Fruit fly (Drosophila melanogaster) whole organism, embryonic: ENCODE measurements around the gene Pop4.

Experiments
- Antp ChIP-seq: fragments of 200-800 bp; sonication (Bioruptor generic); optimal IDR thresholded peaks from 3 replicates; lab custom pipeline; 2016; ENCODE audit warnings: missing biosample characterization, missing genetic modification characterization
- Bgb ChIP-seq: fragments of 200-800 bp; sonication (Bioruptor generic); IDR thresholded peaks from 2 replicates; pipeline ENCODE4 v1.3.6; 2022; ENCODE audit warnings: missing biosample characterization, missing genetic modification characterization; ENCODE audit not compliant: partially characterized antibody
- BtbVII ChIP-seq: fragments of 200-800 bp; sonication (Bioruptor generic); optimal IDR thresholded peaks from 3 replicates; lab custom pipeline; 2017; ENCODE audit warnings: missing biosample characterization, mild to moderate bottlenecking, missing genetic modification characterization
- CG12659 ChIP-seq: fragments of 200-800 bp; sonication (Bioruptor generic); optimal IDR thresholded peaks from 3 replicates; lab custom pipeline; 2017; ENCODE audit warnings: mild to moderate bottlenecking, missing biosample characterization, missing genetic modification reagents, missing genetic modification characterization
- CG13287 ChIP-seq: fragments of 200-800 bp; sonication (Bioruptor generic); IDR thresholded peaks from 2 replicates; pipeline ENCODE4 v1.3.6; 2022; ENCODE audit warnings: missing biosample characterization, missing genetic modification characterization; ENCODE audit not compliant: partially characterized antibody
- CG13624 ChIP-seq: fragments of 200-800 bp; sonication (Bioruptor generic); optimal IDR thresholded peaks from 2 replicates; lab custom pipeline; 2016; ENCODE audit warnings: missing biosample characterization, missing genetic modification characterization
- CG14667 ChIP-seq: fragments of 200-800 bp; sonication (Bioruptor generic); IDR thresholded peaks from 2 replicates; pipeline ENCODE4 v1.3.6; 2022; ENCODE audit warnings: missing biosample characterization, missing genetic modification characterization
- CG14860 ChIP-seq: fragments of 200-800 bp; sonication (Bioruptor generic); IDR thresholded peaks from 3 replicates; pipeline ENCODE4 v1.3.6; 2022; ENCODE audit warnings: missing biosample characterization, missing genetic modification characterization; ENCODE audit not compliant: partially characterized antibody
- CG16813 ChIP-seq: fragments of 200-800 bp; sonication (Bioruptor generic); IDR thresholded peaks from 3 replicates; pipeline ENCODE4 v1.3.6; 2022; ENCODE audit warnings: missing biosample characterization, missing genetic modification characterization; ENCODE audit not compliant: partially characterized antibody
- CG2116 ChIP-seq: fragments of 200-800 bp; sonication (Bioruptor generic); optimal IDR thresholded peaks from 3 replicates; lab custom pipeline; 2018; ENCODE audit warnings: missing biosample characterization, mild to moderate bottlenecking, missing genetic modification characterization
- CG2129 ChIP-seq: fragments of 200-800 bp; sonication (Bioruptor generic); IDR thresholded peaks from 2 replicates; pipeline ENCODE4 v1.3.6; 2022; ENCODE audit warnings: missing biosample characterization, missing genetic modification characterization; ENCODE audit not compliant: partially characterized antibody
- CG6791 ChIP-seq: fragments of 200-800 bp; sonication (Bioruptor generic); IDR thresholded peaks from 3 replicates; pipeline ENCODE4 v1.3.6; 2022; ENCODE audit warnings: missing biosample characterization, missing genetic modification characterization; ENCODE audit not compliant: partially characterized antibody
- CG7372 ChIP-seq: fragments of 200-800 bp; sonication (Bioruptor generic); IDR thresholded peaks from 2 replicates; pipeline ENCODE4 v1.3.6; 2022; ENCODE audit warnings: missing biosample characterization, missing genetic modification characterization
- CG7963 ChIP-seq: fragments of 200-800 bp; sonication (Bioruptor generic); IDR thresholded peaks from 3 replicates; pipeline ENCODE4 v1.3.6; 2022; ENCODE audit warnings: missing biosample characterization, missing genetic modification characterization; ENCODE audit not compliant: partially characterized antibody
- CG8089 ChIP-seq: fragments of 200-800 bp; sonication (Bioruptor generic); optimal IDR thresholded peaks from 3 replicates; lab custom pipeline; 2016; ENCODE audit warnings: missing biosample characterization, missing genetic modification characterization
- D ChIP-seq, 2 experiments: fragments of 200-800 bp in 1 of 2; fragments of >200 bp in 1 of 2; sonication (Bioruptor generic) in 1 of 2; optimal IDR thresholded peaks; 2 replicates in 1 of 2; 3 replicates in 1 of 2; lab custom pipeline; 2017; ENCODE audit warnings: mild to moderate bottlenecking in 1 of 2, missing biosample characterization in 1 of 2, missing genetic modification characterization in 1 of 2, missing genetic modification reagents in 1 of 2
- Doc2 ChIP-seq: fragments of 200-800 bp; sonication (Bioruptor generic); IDR thresholded peaks from 2 replicates; pipeline ENCODE4 v1.3.6; 2022; ENCODE audit warnings: missing biosample characterization, missing genetic modification characterization
- Dref ChIP-seq: fragments of 200-800 bp; sonication (Bioruptor generic); IDR thresholded peaks from 2 replicates; pipeline ENCODE4 v1.3.6; 2022; ENCODE audit warnings: missing biosample characterization, missing genetic modification characterization
- Ets97D ChIP-seq: fragments of 200-800 bp; sonication (Bioruptor generic); optimal IDR thresholded peaks from 3 replicates; lab custom pipeline; 2016; ENCODE audit warnings: missing biosample characterization, missing genetic modification characterization
- Fer1 ChIP-seq: fragments of 200-800 bp; sonication (Bioruptor generic); optimal IDR thresholded peaks from 2 replicates; lab custom pipeline; 2017; ENCODE audit warnings: missing biosample characterization, mild to moderate bottlenecking, missing genetic modification characterization
- H2.0 ChIP-seq: fragments of 200-800 bp; sonication (Bioruptor generic); IDR thresholded peaks from 2 replicates; pipeline ENCODE4 v1.3.6; 2022; ENCODE audit warnings: missing biosample characterization, missing genetic modification characterization
- HLH54F ChIP-seq: fragments of 200-800 bp; sonication (Bioruptor generic); optimal IDR thresholded peaks from 3 replicates; lab custom pipeline; 2016; ENCODE audit warnings: missing biosample characterization, missing genetic modification characterization
- MBD-R2 ChIP-seq: fragments of 200-800 bp; sonication (Bioruptor generic); IDR thresholded peaks from 2 replicates; pipeline ENCODE4 v1.3.6; 2022; ENCODE audit warnings: missing biosample characterization, missing genetic modification characterization
- Nf-YC ChIP-seq: fragments of 200-800 bp; optimal IDR thresholded peaks from 3 replicates; lab custom pipeline; 2019; ENCODE audit warnings: missing biosample characterization, mild to moderate bottlenecking, missing genetic modification characterization, moderate library complexity
- Opbp ChIP-seq: fragments of 200-800 bp; sonication (Bioruptor generic); IDR thresholded peaks from 3 replicates; pipeline ENCODE4 v1.3.6; 2022; ENCODE audit warnings: missing biosample characterization, missing genetic modification characterization; ENCODE audit not compliant: partially characterized antibody
- Ravus ChIP-seq: fragments of 200-800 bp; sonication (Bioruptor generic); IDR thresholded peaks from 2 replicates; pipeline ENCODE4 v1.3.6; 2022; ENCODE audit warnings: missing biosample characterization, missing genetic modification characterization
- Scr ChIP-seq: fragments of 200-800 bp; sonication (Bioruptor generic); IDR thresholded peaks from 2 replicates; pipeline ENCODE4 v1.3.6; 2022; ENCODE audit warnings: missing biosample characterization, missing genetic modification characterization; ENCODE audit not compliant: partially characterized antibody
- Sry-δ ChIP-seq: fragments of 200-800 bp; sonication (Bioruptor generic); optimal IDR thresholded peaks from 2 replicates; lab custom pipeline; 2016; ENCODE audit warnings: missing biosample characterization, missing genetic modification characterization
- bbx ChIP-seq: fragments of 200-800 bp; sonication (Bioruptor generic); IDR thresholded peaks from 2 replicates; pipeline ENCODE4 v1.3.6; 2022; ENCODE audit warnings: missing biosample characterization, missing genetic modification characterization; ENCODE audit not compliant: partially characterized antibody
- dimm ChIP-seq: fragments of 200-800 bp; sonication (Bioruptor generic); IDR thresholded peaks from 2 replicates; pipeline ENCODE4 v1.3.6; 2022; ENCODE audit warnings: missing biosample characterization, missing genetic modification characterization
- dmrt11E ChIP-seq: fragments of 200-800 bp; sonication (Bioruptor generic); optimal IDR thresholded peaks from 3 replicates; lab custom pipeline; 2018; ENCODE audit warnings: missing biosample characterization, mild to moderate bottlenecking, missing genetic modification characterization, moderate library complexity
- dysf ChIP-seq: fragments of 200-800 bp; sonication (Bioruptor generic); IDR thresholded peaks from 3 replicates; pipeline ENCODE4 v1.3.6; 2022; ENCODE audit warnings: missing biosample characterization, missing genetic modification characterization
- hbn ChIP-seq: fragments of 200-800 bp; sonication (Bioruptor generic); IDR thresholded peaks from 2 replicates; pipeline ENCODE4 v1.3.6; 2022; ENCODE audit warnings: missing biosample characterization, missing genetic modification characterization; ENCODE audit not compliant: partially characterized antibody
- inv ChIP-seq: fragments of 200-800 bp; sonication (Bioruptor generic); IDR thresholded peaks from 2 replicates; pipeline ENCODE4 v1.3.6; 2022; ENCODE audit warnings: missing biosample characterization, missing genetic modification characterization; ENCODE audit not compliant: partially characterized antibody
- kah ChIP-seq: fragments of 200-800 bp; sonication (Bioruptor generic); optimal IDR thresholded peaks from 2 replicates; lab custom pipeline; 2018; ENCODE audit warnings: missing biosample characterization, mild to moderate bottlenecking, missing genetic modification characterization
- ken ChIP-seq: fragments of 200-800 bp; sonication (Bioruptor generic); IDR thresholded peaks from 3 replicates; pipeline ENCODE4 v1.3.6; 2022; ENCODE audit warnings: missing biosample characterization, missing genetic modification characterization
- klu ChIP-seq: fragments of 200-800 bp; sonication (Bioruptor generic); IDR thresholded peaks from 2 replicates; pipeline ENCODE4 v1.3.6; 2022; ENCODE audit warnings: missing biosample characterization, missing genetic modification characterization
- lbe ChIP-seq: fragments of 200-800 bp; sonication (Bioruptor generic); optimal IDR thresholded peaks from 2 replicates; lab custom pipeline; 2016; ENCODE audit warnings: missing biosample characterization, mild to moderate bottlenecking, missing genetic modification characterization
- mld ChIP-seq: fragments of 200-800 bp; sonication (Bioruptor generic); IDR thresholded peaks from 3 replicates; pipeline ENCODE4 v1.3.6; 2022; ENCODE audit warnings: missing biosample characterization, missing genetic modification characterization; ENCODE audit not compliant: partially characterized antibody
- nerfin-2 ChIP-seq: fragments of 200-800 bp; sonication (Bioruptor generic); IDR thresholded peaks from 2 replicates; pipeline ENCODE4 v1.3.6; 2022; ENCODE audit warnings: missing biosample characterization, missing genetic modification characterization; ENCODE audit not compliant: partially characterized antibody
- phol ChIP-seq: fragments of 200-800 bp; sonication (Bioruptor generic); optimal IDR thresholded peaks from 3 replicates; lab custom pipeline; 2018; ENCODE audit warnings: missing biosample characterization, mild to moderate bottlenecking, missing genetic modification characterization, moderate library complexity
- pzg ChIP-seq: fragments of 200-800 bp; sonication (Bioruptor generic); optimal IDR thresholded peaks from 3 replicates; lab custom pipeline; 2018; ENCODE audit warnings: missing biosample characterization, mild to moderate bottlenecking, missing genetic modification characterization, moderate library complexity
- ranshi ChIP-seq: fragments of 200-800 bp; sonication (Bioruptor generic); IDR thresholded peaks from 2 replicates; pipeline ENCODE4 v1.3.6; 2022; ENCODE audit warnings: missing biosample characterization, missing genetic modification characterization
- slbo ChIP-seq: fragments of 200-800 bp; sonication (Bioruptor generic); IDR thresholded peaks from 2 replicates; pipeline ENCODE4 v1.3.6; 2022; ENCODE audit warnings: missing biosample characterization, missing genetic modification characterization
- sna ChIP-seq: fragments of 200-800 bp; sonication (Bioruptor generic); IDR thresholded peaks from 2 replicates; pipeline ENCODE4 v1.3.6; 2022; ENCODE audit warnings: missing biosample characterization, missing genetic modification characterization; ENCODE audit not compliant: partially characterized antibody
- tna ChIP-seq: fragments of 200-800 bp; sonication (Bioruptor generic); IDR thresholded peaks from 2 replicates; pipeline ENCODE4 v1.3.6; 2022; ENCODE audit warnings: missing biosample characterization, missing genetic modification characterization; ENCODE audit not compliant: partially characterized antibody
- toy ChIP-seq: fragments of 200-800 bp; sonication (Bioruptor generic); IDR thresholded peaks from 2 replicates; pipeline ENCODE4 v1.3.6; 2022; ENCODE audit warnings: missing biosample characterization, missing genetic modification characterization
- trem ChIP-seq: fragments of 200-800 bp; optimal IDR thresholded peaks from 3 replicates; lab custom pipeline; 2019; ENCODE audit warnings: missing biosample characterization, mild to moderate bottlenecking, missing genetic modification characterization, moderate library complexity
- vnd ChIP-seq: fragments of 200-800 bp; sonication (Bioruptor generic); IDR thresholded peaks from 3 replicates; pipeline ENCODE4 v1.3.6; 2022; ENCODE audit warnings: missing biosample characterization, missing genetic modification characterization; ENCODE audit not compliant: partially characterized antibody

Pop4 gene

DNA sequence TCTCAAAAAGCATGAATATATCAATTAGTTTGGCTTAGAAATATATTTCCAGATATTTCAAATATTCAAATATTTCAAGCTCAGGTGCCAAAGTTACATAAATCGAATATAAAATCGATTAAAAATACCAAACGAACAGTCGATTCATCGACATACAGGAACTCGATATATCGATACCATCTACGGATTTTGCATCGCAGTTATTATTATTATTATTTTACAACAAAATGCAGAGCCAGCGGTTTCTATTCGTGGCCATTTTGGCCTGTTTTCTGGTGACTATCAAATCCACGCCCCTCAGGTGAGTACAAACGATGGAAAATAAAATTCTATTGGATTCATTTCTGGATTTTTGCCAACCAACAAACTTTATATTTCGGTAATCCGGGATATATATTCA lies 8.0 kb downstream of the Pop4 start, which contains the start of gene RNaseX25 (continued):
- TF ChIP-seq Scr (peak; percentile 91), MBD-R2 (0 out of 2 replicates have a peak, but pooled peaks have one; percentile 38), Bgb (GFP tag; lab: Robert Waterston, UW) (peak; percentile 94), toy (GFP tag; lab: Robert Waterston, UW) (no peak), ken (GFP tag; lab: Robert Waterston, UW) (no peak), ranshi (GFP tag; lab: Robert Waterston, UW) (no peak), slbo (GFP tag; lab: Robert Waterston, UW) (no peak), CG2129 (peak; percentile 86), phol (tag; lab: Kevin White, UChicago) (peak; percentile 0), hbn (GFP tag; lab: Robert Waterston, UW) (peak; percentile 94), mld (GFP tag; lab: Robert Waterston, UW) (peak; percentile 90), Opbp (GFP tag; lab: Robert Waterston, UW) (peak; percentile 92), kah (GFP tag; lab: Kevin White, UChicago) (no peak), Nf-YC (tag; lab: Kevin White, UChicago) (peak; percentile 21), bbx (GFP tag; lab: Robert Waterston, UW) (peak; percentile 93), Ets97D (GFP tag; lab: Kevin White, UChicago) (peak; percentile 10), CG8089 (no peak), CG14860 (GFP tag; lab: Robert Waterston, UW) (peak; percentile 88), klu (GFP tag; lab: Robert Waterston, UW) (no peak), H2.0 (no peak), Sry-δ (GFP tag; lab: Kevin White, UChicago) (peak; percentile 58), Fer1 (GFP tag; lab: Kevin White, UChicago) (peak; percentile 28), dimm (no peak), Ravus (GFP tag; lab: Robert Waterston, UW) (no peak), CG13287 (peak; percentile 98), BtbVII (no peak), dysf (no peak), inv (GFP tag; lab: Robert Waterston, UW) (peak; percentile 77), dmrt11E (no peak), trem (tag; lab: Kevin White, UChicago) (peak; percentile 2), vnd (GFP tag; lab: Robert Waterston, UW) (peak; percentile 92), CG13624 (peak; percentile 35), sna (GFP tag; lab: Robert Waterston, UW) (peak; percentile 96), CG2116 (GFP tag; lab: Kevin White, UChicago) (peak; percentile 41), HLH54F (no peak), CG7372 (no peak), lbe (GFP tag; lab: Kevin White, UChicago) (peak; percentile 13), Antp (no peak), Dref (GFP tag; lab: Robert Waterston, UW) (peak; percentile 92), nerfin-2 (peak; percentile 94), CG6791 (GFP tag; lab: Robert Waterston, UW) (peak; percentile 94), CG16813 (peak; percentile 87), D (optimal IDR thresholded peaks at IDR 0.05; lab: Kevin White, UChicago) (no peak), D (GFP tag; optimal IDR thresholded peaks at IDR 0.05; lab: Kevin White, UChicago) (no peak), CG12659 (GFP tag; lab: Kevin White, UChicago) (peak; percentile 48), Doc2 (GFP tag; lab: Robert Waterston, UW) (no peak), pzg (GFP tag; lab: Kevin White, UChicago) (peak; percentile 62), CG7963 (GFP tag; lab: Robert Waterston, UW) (peak; percentile 93), tna (GFP tag; lab: Robert Waterston, UW) (peak; percentile 91), CG14667 (GFP tag; lab: Robert Waterston, UW) (no peak)
